Worm (Caenorhabditis elegans) whole organism, late embryonic: ENCODE measurements around the gene T09E8.4.

Experiments used
- K09A11.1 ChIP-seq: sonication (generic microtip); optimal IDR thresholded peaks from 2 replicates; lab custom pipeline; 2017; ENCODE audit warnings: antibody characterized with exemption, mild to moderate bottlenecking, missing genetic modification characterization, missing compliant biosample characterization; ENCODE audit not compliant: insufficient read depth
- ama-1 ChIP-seq: fragments of 150-350 bp; optimal IDR thresholded peaks from 2 replicates; lab custom pipeline; 2014
- ceh-19 ChIP-seq: fragments of 200-800 bp; sonication (Bioruptor generic); optimal IDR thresholded peaks from 2 replicates; lab custom pipeline; 2018; ENCODE audit warnings: mild to moderate bottlenecking, missing genetic modification characterization, missing compliant biosample characterization
- ceh-2 ChIP-seq: sonication (generic microtip); optimal IDR thresholded peaks from 2 replicates; lab custom pipeline; 2016; ENCODE audit warnings: missing genotype, missing genetic modification characterization, missing compliant biosample characterization
- syd-9 ChIP-seq: sonication (generic microtip); optimal IDR thresholded peaks from 2 replicates; lab custom pipeline; 2016; ENCODE audit warnings: mild to moderate bottlenecking, missing genetic modification characterization, moderate library complexity, missing compliant biosample characterization
- ttx-3 ChIP-seq: sonication (generic microtip); optimal IDR thresholded peaks from 2 replicates; lab custom pipeline; 2016; ENCODE audit warnings: missing genetic modification reagents, missing genetic modification characterization, missing compliant biosample characterization

ce11 chrV:13207426-13207825 is 23.4 kb upstream of the T09E8.4 start, which contains the start of gene F57B1.5:
- no peak for TF ChIP-seq ama-1 (lab: Kevin White, UChicago)
- TF ChIP-seq ceh-19 (GFP tag; lab: Kevin White, UChicago), result no peak
- TF ChIP-seq ceh-2 (tag; lab: Kevin White, UChicago), result no peak
- no peak for TF ChIP-seq syd-9 (tag; lab: Kevin White, UChicago)
- no peak for TF ChIP-seq K09A11.1 (tag; lab: Kevin White, UChicago)
- TF ChIP-seq ttx-3 (tag; lab: Kevin White, UChicago), result no peak
